Fruit fly (Drosophila melanogaster) whole organism, wandering third instar larva: Measurements from ENCODE around the gene Shal.

Experiments
- Abd-B ChIP-seq: fragments of >200 bp; optimal IDR thresholded peaks from 2 replicates; lab custom pipeline; 2017; ENCODE audit warnings: missing biosample characterization, missing genetic modification characterization
- CG32264 ChIP-seq: fragments of 200-800 bp; sonication (Bioruptor generic); optimal IDR thresholded peaks from 2 replicates; lab custom pipeline; 2016; ENCODE audit warnings: missing biosample characterization, missing genetic modification characterization
- CG9705 ChIP-seq: fragments of 200-800 bp; sonication (Bioruptor generic); optimal IDR thresholded peaks from 2 replicates; lab custom pipeline; 2018; ENCODE audit warnings: missing biosample characterization, mild to moderate bottlenecking, missing genetic modification characterization
- CrebA ChIP-seq: fragments of 200-800 bp; sonication (Bioruptor generic); optimal IDR thresholded peaks from 2 replicates; lab custom pipeline; 2016; ENCODE audit warnings: missing biosample characterization, mild to moderate bottlenecking, missing genetic modification characterization, borderline replicate concordance
- Dfd ChIP-seq: fragments of >200 bp; optimal IDR thresholded peaks from 2 replicates; lab custom pipeline; 2017; ENCODE audit warnings: missing biosample characterization, missing genetic modification characterization
- Dif ChIP-seq: fragments of 200-275, 200-300 bp; sonication (Bioruptor generic); optimal IDR thresholded peaks from 2 replicates; lab custom pipeline; 2018; ENCODE audit warnings: missing biosample characterization, missing genetic modification characterization; ENCODE audit not compliant: partially characterized antibody
- GATAd ChIP-seq: sonication (Bioruptor generic); optimal IDR thresholded peaks from 2 replicates; lab custom pipeline; 2016; ENCODE audit warnings: missing biosample characterization, missing genetic modification characterization
- HLH106 ChIP-seq: fragments of 200-800 bp; optimal IDR thresholded peaks from 3 replicates; lab custom pipeline; 2019; ENCODE audit warnings: missing biosample characterization, mild to moderate bottlenecking, missing genetic modification characterization, moderate library complexity
- Hnf4 ChIP-seq: fragments of 200-800 bp; sonication (Bioruptor generic); optimal IDR thresholded peaks from 2 replicates; lab custom pipeline; 2016; ENCODE audit warnings: missing biosample characterization, mild to moderate bottlenecking, missing genetic modification characterization
- Hr78 ChIP-seq: fragments of >200 bp; optimal IDR thresholded peaks from 2 replicates; lab custom pipeline; 2017; ENCODE audit warnings: missing biosample characterization, missing genetic modification characterization
- Hr83 ChIP-seq: fragments of 200-300 bp; sonication (Bioruptor generic); optimal IDR thresholded peaks from 2 replicates; lab custom pipeline; 2016; ENCODE audit warnings: missing biosample characterization, mild to moderate bottlenecking, missing genetic modification characterization, moderate library complexity; ENCODE audit not compliant: poor library complexity, severe bottlenecking
- Jra ChIP-seq: sonication (Bioruptor generic); optimal IDR thresholded peaks from 2 replicates; lab custom pipeline; 2016; ENCODE audit warnings: missing biosample characterization, missing genetic modification characterization
- Mio ChIP-seq: sonication (Bioruptor generic); optimal IDR thresholded peaks from 2 replicates; lab custom pipeline; 2016; ENCODE audit warnings: missing biosample characterization, missing genetic modification characterization
- Myc ChIP-seq: fragments of >200 bp; optimal IDR thresholded peaks from 2 replicates; lab custom pipeline; 2017
- N ChIP-seq: fragments of >200 bp; optimal IDR thresholded peaks from 2 replicates; lab custom pipeline; 2018; ENCODE audit warnings: missing biosample characterization, missing external identifiers, missing genetic modification characterization
- OdsH ChIP-seq: fragments of 200-800 bp; sonication (Bioruptor generic); optimal IDR thresholded peaks from 2 replicates; lab custom pipeline; 2016; ENCODE audit warnings: missing biosample characterization, mild to moderate bottlenecking, missing genetic modification characterization
- Rel ChIP-seq, 2 experiments: fragments of 200-800 bp; sonication (Bioruptor generic) in 1 of 2; optimal IDR thresholded peaks; 2 replicates in 1 of 2; 3 replicates in 1 of 2; lab custom pipeline; 2016 to 2019; ENCODE audit warnings: mild to moderate bottlenecking in 2 of 2, missing biosample characterization in 2 of 2, missing genetic modification characterization in 2 of 2, moderate library complexity in 1 of 2
- Sp1 ChIP-seq: fragments of 200-800 bp; sonication (Bioruptor generic); optimal IDR thresholded peaks from 3 replicates; lab custom pipeline; 2019; ENCODE audit warnings: missing biosample characterization, mild to moderate bottlenecking, missing genetic modification characterization, moderate library complexity
- Vsx2 ChIP-seq: fragments of 200-300, 225-300 bp; sonication (Bioruptor generic); optimal IDR thresholded peaks from 2 replicates; lab custom pipeline; 2018; ENCODE audit warnings: missing biosample characterization, missing genetic modification characterization; ENCODE audit not compliant: partially characterized antibody
- br ChIP-seq: fragments of 200-800 bp; sonication (Bioruptor generic); optimal IDR thresholded peaks from 2 replicates; lab custom pipeline; 2016; ENCODE audit warnings: missing biosample characterization, missing genetic modification characterization
- brk ChIP-seq: fragments of 200-800 bp; sonication (Bioruptor generic); optimal IDR thresholded peaks from 2 replicates; lab custom pipeline; 2016; ENCODE audit warnings: missing biosample characterization, mild to moderate bottlenecking, missing genetic modification characterization
- dl ChIP-seq, 2 experiments: fragments of 175-275, 200-275 bp in 1 of 2; fragments of 200-275 bp in 1 of 2; sonication (Bioruptor generic); optimal IDR thresholded peaks; lab custom pipeline; 2018; ENCODE audit warnings: mild to moderate bottlenecking in 2 of 2, missing biosample characterization in 2 of 2, missing genetic modification characterization in 2 of 2, moderate library complexity in 2 of 2; ENCODE audit not compliant: partially characterized antibody in 2 of 2, insufficient read depth in 1 of 2
- dmrt93B ChIP-seq: fragments of 200-800 bp; sonication (Bioruptor generic); optimal IDR thresholded peaks from 2 replicates; lab custom pipeline; 2018; ENCODE audit warnings: missing biosample characterization, mild to moderate bottlenecking, missing genetic modification characterization
- dsf ChIP-seq: sonication (Bioruptor generic); optimal IDR thresholded peaks from 2 replicates; lab custom pipeline; 2016; ENCODE audit warnings: missing biosample characterization, missing genetic modification characterization, borderline replicate concordance
- ey ChIP-seq: fragments of 200-800 bp; sonication (Bioruptor generic); optimal IDR thresholded peaks from 2 replicates; lab custom pipeline; 2016; ENCODE audit warnings: missing biosample characterization, missing genetic modification characterization
- foxo ChIP-seq, 2 experiments: fragments of 200-800 bp; sonication (Bioruptor generic); optimal IDR thresholded peaks; 2 replicates in 1 of 2; 3 replicates in 1 of 2; lab custom pipeline; 2016 to 2017; ENCODE audit warnings: missing biosample characterization in 2 of 2, missing genetic modification characterization in 2 of 2
- fru ChIP-seq: fragments of 200-800 bp; sonication (Bioruptor generic); optimal IDR thresholded peaks from 3 replicates; lab custom pipeline; 2016; ENCODE audit warnings: missing biosample characterization, mild to moderate bottlenecking, missing genetic modification characterization
- h ChIP-seq: fragments of 200-800 bp; sonication (Bioruptor generic); optimal IDR thresholded peaks from 3 replicates; lab custom pipeline; 2016; ENCODE audit warnings: missing biosample characterization, mild to moderate bottlenecking, missing genetic modification characterization
- jim ChIP-seq: fragments of 175-275, 200-325 bp; sonication (Bioruptor generic); optimal IDR thresholded peaks from 2 replicates; lab custom pipeline; 2016; ENCODE audit warnings: missing biosample characterization, mild to moderate bottlenecking, missing genetic modification characterization
- lola ChIP-seq: fragments of >200 bp; optimal IDR thresholded peaks from 2 replicates; lab custom pipeline; 2017; ENCODE audit warnings: missing biosample characterization, missing genetic modification characterization
- pan ChIP-seq: fragments of >200 bp; optimal IDR thresholded peaks from 2 replicates; lab custom pipeline; 2017
- psq ChIP-seq: fragments of 200-800 bp; sonication (Bioruptor generic); optimal IDR thresholded peaks from 3 replicates; lab custom pipeline; 2017; ENCODE audit warnings: missing biosample characterization, mild to moderate bottlenecking, missing genetic modification characterization, moderate library complexity
- rgr ChIP-seq: fragments of 200-800 bp; sonication (Bioruptor generic); optimal IDR thresholded peaks from 3 replicates; lab custom pipeline; 2016; ENCODE audit warnings: missing biosample characterization, mild to moderate bottlenecking, missing genetic modification characterization
- sage ChIP-seq: fragments of 200-800 bp; sonication (Bioruptor generic); optimal IDR thresholded peaks from 2 replicates; lab custom pipeline; 2016; ENCODE audit warnings: missing biosample characterization, mild to moderate bottlenecking, missing genetic modification characterization
- sv ChIP-seq: fragments of 200-800 bp; sonication (Bioruptor generic); optimal IDR thresholded peaks from 3 replicates; lab custom pipeline; 2016; ENCODE audit warnings: missing biosample characterization, missing genetic modification characterization
- tai ChIP-seq: sonication (Bioruptor generic); optimal IDR thresholded peaks from 2 replicates; lab custom pipeline; 2016; ENCODE audit warnings: missing biosample characterization, missing genetic modification characterization
- usp ChIP-seq: fragments of >200 bp; optimal IDR thresholded peaks from 2 replicates; lab custom pipeline; 2017; ENCODE audit warnings: missing biosample characterization, missing genetic modification characterization
- woc ChIP-seq: sonication (Bioruptor generic); optimal IDR thresholded peaks from 2 replicates; lab custom pipeline; 2016; ENCODE audit warnings: missing biosample characterization, mild to moderate bottlenecking, missing genetic modification characterization

The Shal gene

dm6 chr3L:19557197-19557995 is 27.0 kb downstream of the Shal start:
- TF ChIP-seq lola (GFP tag; lab: Kevin White, UChicago) (no peak), Dif (GFP tag; lab: Kevin White, UChicago) (no peak), HLH106 (tag; lab: Kevin White, UChicago) (peak; percentile 82), N (GFP tag; lab: Kevin White, UChicago) (no peak), sage (GFP tag; lab: Kevin White, UChicago) (no peak), Hnf4 (GFP tag; lab: Kevin White, UChicago) (no peak), Abd-B (GFP tag; lab: Kevin White, UChicago) (no peak), Vsx2 (no peak), brk (GFP tag; lab: Kevin White, UChicago) (no peak), fru (GFP tag; lab: Kevin White, UChicago) (no peak), Myc (lab: Kevin White, UChicago) (no peak), OdsH (GFP tag; lab: Kevin White, UChicago) (peak; percentile 51), Dfd (no peak), Jra (no peak), GATAd (GFP tag; lab: Kevin White, UChicago) (no peak), Sp1 (GFP tag; lab: Kevin White, UChicago) (peak; percentile 88), br (GFP tag; lab: Kevin White, UChicago) (no peak), CG9705 (GFP tag; lab: Kevin White, UChicago) (no peak), foxo (GFP tag; optimal IDR thresholded peaks at IDR 0.05; lab: Kevin White, UChicago) (peak in 1 of 2 experiments; percentile 74), dl (GFP tag; optimal IDR thresholded peaks at IDR 0.05; lab: Kevin White, UChicago; ENCODE audit: insufficient read depth in 1 of 2, partially characterized antibody in 2 of 2) (no peak), ey (GFP tag; lab: Kevin White, UChicago) (no peak), h (GFP tag; lab: Kevin White, UChicago) (no peak), psq (GFP tag; lab: Kevin White, UChicago) (peak; percentile 58), Mio (GFP tag; lab: Kevin White, UChicago) (no peak), CG32264 (GFP tag; lab: Kevin White, UChicago) (no peak), sv (GFP tag; lab: Kevin White, UChicago) (no peak), usp (GFP tag; lab: Kevin White, UChicago) (no peak), CrebA (GFP tag; lab: Kevin White, UChicago) (peak; percentile 59), Hr83 (GFP tag; lab: Kevin White, UChicago) (no peak), woc (peak; percentile 6), dsf (GFP tag; lab: Kevin White, UChicago) (no peak), Rel (GFP tag; optimal IDR thresholded peaks at IDR 0.05; lab: Kevin White, UChicago) (peak; percentile 34), Rel (tag; optimal IDR thresholded peaks at IDR 0.05; lab: Kevin White, UChicago) (peak; percentile 67), rgr (GFP tag; lab: Kevin White, UChicago) (peak; percentile 30), Hr78 (no peak), tai (GFP tag; lab: Kevin White, UChicago) (peak; percentile 19), pan (no peak), dmrt93B (GFP tag; lab: Kevin White, UChicago) (peak; percentile 67), jim (GFP tag; lab: Kevin White, UChicago) (no peak)

dm6 chr3L:19556738-19557137 is 27.6 kb downstream of the Shal start:
- TF ChIP-seq Rel (GFP tag; optimal IDR thresholded peaks at IDR 0.05; lab: Kevin White, UChicago), result peak; percentile 12
- peak; percentile 3 for TF ChIP-seq Rel (tag; optimal IDR thresholded peaks at IDR 0.05; lab: Kevin White, UChicago)
- TF ChIP-seq dl (GFP tag; optimal IDR thresholded peaks at IDR 0.05; lab: Kevin White, UChicago; ENCODE audit: insufficient read depth in 1 of 2, partially characterized antibody in 2 of 2), result no peak
- TF ChIP-seq GATAd (GFP tag; lab: Kevin White, UChicago), result no peak
- no peak for TF ChIP-seq Hr83 (GFP tag; lab: Kevin White, UChicago)
- no peak for TF ChIP-seq Mio (GFP tag; lab: Kevin White, UChicago)
- no peak for TF ChIP-seq CG32264 (GFP tag; lab: Kevin White, UChicago)
- peak; percentile 87 for TF ChIP-seq fru (GFP tag; lab: Kevin White, UChicago)
- no peak for TF ChIP-seq Abd-B (GFP tag; lab: Kevin White, UChicago)
- peak; percentile 25 for TF ChIP-seq CrebA (GFP tag; lab: Kevin White, UChicago)
- TF ChIP-seq OdsH (GFP tag; lab: Kevin White, UChicago), result no peak
- no peak for TF ChIP-seq Hr78
- peak; percentile 7 for TF ChIP-seq Vsx2
- TF ChIP-seq sage (GFP tag; lab: Kevin White, UChicago), result no peak
- no peak for TF ChIP-seq pan
- TF ChIP-seq br (GFP tag; lab: Kevin White, UChicago), result no peak
- TF ChIP-seq ey (GFP tag; lab: Kevin White, UChicago), result no peak
- TF ChIP-seq lola (GFP tag; lab: Kevin White, UChicago), result no peak
- TF ChIP-seq CG9705 (GFP tag; lab: Kevin White, UChicago), result no peak
- TF ChIP-seq jim (GFP tag; lab: Kevin White, UChicago), result no peak
- no peak for TF ChIP-seq Jra
- TF ChIP-seq rgr (GFP tag; lab: Kevin White, UChicago), result no peak
- TF ChIP-seq woc, result peak; percentile 44
- TF ChIP-seq dmrt93B (GFP tag; lab: Kevin White, UChicago), result no peak
- no peak for TF ChIP-seq brk (GFP tag; lab: Kevin White, UChicago)
- no peak for TF ChIP-seq Sp1 (GFP tag; lab: Kevin White, UChicago)
- TF ChIP-seq sv (GFP tag; lab: Kevin White, UChicago), result no peak
- TF ChIP-seq Dfd, result no peak
- no peak for TF ChIP-seq Myc (lab: Kevin White, UChicago)
- TF ChIP-seq usp (GFP tag; lab: Kevin White, UChicago), result no peak
- no peak for TF ChIP-seq tai (GFP tag; lab: Kevin White, UChicago)
- TF ChIP-seq dsf (GFP tag; lab: Kevin White, UChicago), result no peak
- TF ChIP-seq Dif (GFP tag; lab: Kevin White, UChicago), result no peak
